Worm (Caenorhabditis elegans) whole organism, mixed stage, embryonic: ENCODE data around the gene lgc-12.
A peak's percentile ranks its signal among the peaks of the same experiment; 100 is the strongest.

Experiments used
- bed-3 ChIP-seq: fragments of 200-800 bp; sonication (Bioruptor generic); optimal IDR thresholded peaks from 3 replicates; lab custom pipeline; 2018; ENCODE audit warnings: mild to moderate bottlenecking, missing genetic modification characterization, moderate library complexity, missing compliant biosample characterization
- mab-5 ChIP-seq: fragments of 150-350 bp; optimal IDR thresholded peaks from 2 replicates; lab custom pipeline; 2014; ENCODE audit warnings: missing biosample characterization, missing genetic modification characterization
- nhr-237 ChIP-seq: fragments of 150-350 bp; optimal IDR thresholded peaks from 2 replicates; lab custom pipeline; 2014; ENCODE audit warnings: missing biosample characterization, missing genetic modification characterization
- zip-8 ChIP-seq: fragments of 150-350 bp; optimal IDR thresholded peaks from 2 replicates; lab custom pipeline; 2014; ENCODE audit warnings: missing biosample characterization, missing genetic modification characterization

- peak; percentile 72 for TF ChIP-seq nhr-237 (tag; lab: Kevin White, UChicago)
- TF ChIP-seq mab-5 (tag; lab: Kevin White, UChicago) = peak; percentile 21
- no peak for TF ChIP-seq zip-8 (tag; lab: Kevin White, UChicago)
- TF ChIP-seq bed-3 (GFP tag; lab: Kevin White, UChicago) = no peak
Observed at ce11 chrIII:7572781-7573400, 10.9 kb downstream of the lgc-12 start, which contains the start of the genes rpl-9 and lpd-7.
